Worm (Caenorhabditis elegans): ENCODE measurements around the gene srd-41.

Gene srd-41

DNA sequence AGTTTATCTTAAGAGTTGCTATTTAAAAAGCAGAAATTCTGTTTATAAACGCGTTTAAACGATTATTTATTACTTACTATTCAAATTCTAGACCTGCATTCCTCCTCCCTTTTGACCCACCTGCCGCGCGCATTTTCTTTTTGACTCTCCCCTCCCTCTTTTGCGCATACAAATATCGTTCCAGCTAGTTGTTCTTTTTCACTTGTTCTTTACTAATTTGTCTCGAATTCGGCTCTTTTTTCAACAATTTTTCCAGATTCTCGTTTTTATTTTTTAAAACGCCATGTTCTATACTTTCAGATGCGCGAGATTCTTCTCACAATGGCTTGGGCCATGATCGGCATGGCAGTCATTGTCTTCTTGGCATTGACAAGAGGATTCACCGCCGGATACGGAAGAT, 38.9 kb downstream of the srd-41 start, which contains the start of gene F19H6.4:
Gene F19H6.4 (plus strand): TSS at position 301 of the 400 bp plus-strand sequence.
- no peak for TF ChIP-seq elt-1 (tag; optimal IDR thresholded peaks at IDR 0.05; ENCODE audit: borderline replicate concordance, insufficient read depth)
- no peak for TF ChIP-seq lin-13 (tag; optimal IDR thresholded peaks at IDR 0.05)

DNA sequence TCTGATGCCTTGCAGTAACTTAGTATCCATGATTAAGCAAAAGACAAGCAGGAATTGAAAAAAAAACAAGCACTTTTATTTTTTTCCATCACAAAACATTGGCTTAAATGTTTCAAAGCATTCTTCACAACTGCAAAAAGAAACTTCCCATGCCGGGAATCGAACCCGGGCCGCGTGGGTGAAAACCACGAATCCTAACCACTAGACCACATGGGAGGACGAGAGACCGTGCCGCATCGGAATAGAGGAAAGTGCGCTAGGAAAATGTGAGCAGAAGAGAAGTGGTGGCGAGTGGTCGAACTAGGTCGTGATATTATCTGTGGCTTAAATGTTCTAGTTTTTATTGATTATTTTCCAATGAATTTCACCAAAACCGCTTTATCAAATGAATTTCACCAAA, 41.0 kb downstream of the srd-41 start:
- TF ChIP-seq hlh-1 (tag; optimal IDR thresholded peaks at IDR 0.05) (peak; percentile 26), ces-1 (GFP tag; optimal IDR thresholded peaks at IDR 0.05) (peak; percentile 2), mep-1 (tag; optimal IDR thresholded peaks at IDR 0.05) (peak; percentile 11), drap-1 (GFP tag; optimal IDR thresholded peaks at IDR 0.05) (peak; percentile 80), bed-3 (GFP tag; optimal IDR thresholded peaks at IDR 0.05) (peak; percentile 59), unc-62 (GFP tag; optimal IDR thresholded peaks at IDR 0.05) (no peak), unc-120 (tag; optimal IDR thresholded peaks at IDR 0.05; ENCODE audit: poor library complexity, severe bottlenecking) (peak; percentile 41), tbx-8 (GFP tag; optimal IDR thresholded peaks at IDR 0.05) (peak; percentile 36), cnd-1 (tag; optimal IDR thresholded peaks at IDR 0.05) (peak; percentile 74), ceh-43 (GFP tag; optimal IDR thresholded peaks at IDR 0.05) (peak; percentile 44), nhr-28 (tag; optimal IDR thresholded peaks at IDR 0.05) (no peak), flh-1 (GFP tag; optimal IDR thresholded peaks at IDR 0.05) (no peak), pha-4 (tag; optimal IDR thresholded peaks at IDR 0.05) (no peak), lin-32 (GFP tag; optimal IDR thresholded peaks at IDR 0.05) (peak; percentile 49), sem-2 (GFP tag; optimal IDR thresholded peaks at IDR 0.05) (peak; percentile 64), lsy-2 (tag; optimal IDR thresholded peaks at IDR 0.05) (no peak), zip-8 (tag; optimal IDR thresholded peaks at IDR 0.05) (no peak), ceh-83 (GFP tag; optimal IDR thresholded peaks at IDR 0.05) (peak; percentile 84), ham-2 (GFP tag; optimal IDR thresholded peaks at IDR 0.05) (peak; percentile 51), nhr-12 (tag; optimal IDR thresholded peaks at IDR 0.05) (no peak), nhr-237 (tag; optimal IDR thresholded peaks at IDR 0.05) (no peak), snpc-4 (tag; optimal IDR thresholded peaks at IDR 0.05) (no peak), elt-1 (tag; optimal IDR thresholded peaks at IDR 0.05; ENCODE audit: borderline replicate concordance, insufficient read depth) (no peak), lin-13 (tag; optimal IDR thresholded peaks at IDR 0.05) (no peak), blmp-1 (tag; optimal IDR thresholded peaks at IDR 0.05) (no peak), mab-5 (tag; optimal IDR thresholded peaks at IDR 0.05) (no peak), ztf-11 (tag; optimal IDR thresholded peaks at IDR 0.05) (no peak), nhr-76 (tag; optimal IDR thresholded peaks at IDR 0.05) (no peak), M03D4.4 (tag; optimal IDR thresholded peaks at IDR 0.05) (peak; percentile 74), unc-39 (tag; optimal IDR thresholded peaks at IDR 0.05) (no peak), sptf-1 (tag; optimal IDR thresholded peaks at IDR 0.05) (peak; percentile 72), nhr-2 (tag; optimal IDR thresholded peaks at IDR 0.05) (no peak), ceh-39 (tag; optimal IDR thresholded peaks at IDR 0.05) (no peak), mls-2 (tag; optimal IDR thresholded peaks at IDR 0.05) (peak; percentile 72), elt-3 (tag; optimal IDR thresholded peaks at IDR 0.05) (no peak)

DNA sequence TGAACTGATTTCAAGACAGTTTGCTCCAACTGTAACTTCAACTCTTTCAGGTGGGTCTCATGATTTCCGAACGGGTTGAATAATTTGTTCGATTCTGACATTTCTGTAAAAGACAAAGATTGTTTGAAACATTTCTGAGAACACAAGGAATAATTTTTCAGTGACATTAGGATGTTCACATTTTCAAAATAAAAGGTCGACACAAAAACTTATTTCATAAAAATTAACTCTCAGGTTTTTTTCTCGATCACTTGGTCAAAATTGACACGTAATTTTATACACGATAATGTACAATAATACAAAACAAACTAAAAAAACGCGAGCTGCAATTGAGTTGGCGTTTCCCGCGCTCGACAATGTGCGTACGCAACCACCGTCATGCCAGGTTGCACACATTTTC, 44.8 kb downstream of the srd-41 start, which contains the start of gene rif-1.2:
Gene rif-1.2 (minus strand): TSS at position 101 of the 400 bp plus-strand sequence.
- TF ChIP-seq blmp-1 (tag; optimal IDR thresholded peaks at IDR 0.05) (no peak), nhr-28 (tag; optimal IDR thresholded peaks at IDR 0.05) (no peak), cnd-1 (tag; optimal IDR thresholded peaks at IDR 0.05) (no peak), mls-2 (tag; optimal IDR thresholded peaks at IDR 0.05) (no peak), pha-4 (tag; optimal IDR thresholded peaks at IDR 0.05) (no peak), lin-13 (tag; optimal IDR thresholded peaks at IDR 0.05) (no peak), elt-3 (tag; optimal IDR thresholded peaks at IDR 0.05) (no peak), zip-8 (tag; optimal IDR thresholded peaks at IDR 0.05) (no peak), lsy-2 (tag; optimal IDR thresholded peaks at IDR 0.05) (no peak), ceh-83 (GFP tag; optimal IDR thresholded peaks at IDR 0.05) (no peak), unc-120 (tag; optimal IDR thresholded peaks at IDR 0.05; ENCODE audit: poor library complexity, severe bottlenecking) (no peak), snpc-4 (tag; optimal IDR thresholded peaks at IDR 0.05) (no peak)

DNA sequence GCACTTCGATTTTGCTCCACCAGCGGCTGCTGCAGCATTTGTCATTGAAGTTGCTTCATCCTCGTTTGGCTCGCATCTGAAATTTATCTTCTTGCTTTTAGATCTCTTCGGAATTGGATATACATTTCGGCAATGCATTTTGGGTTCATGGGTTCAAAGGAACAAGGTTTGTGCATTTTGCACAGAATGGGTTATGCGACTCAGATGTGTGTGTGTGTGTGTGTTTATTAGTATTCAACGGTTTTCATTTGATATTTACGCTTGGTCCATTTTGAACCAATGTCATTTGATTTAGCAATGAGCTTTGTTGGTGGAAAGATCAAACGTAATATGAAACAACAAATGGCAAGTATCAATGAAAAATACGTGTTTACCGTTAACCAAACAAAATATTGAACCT, 49.3 kb downstream of the srd-41 start:
- TF ChIP-seq snpc-4 (tag; optimal IDR thresholded peaks at IDR 0.05) = no peak
